Worm (Caenorhabditis elegans): Measurements from ENCODE around the gene ret-1.

ret-1 gene

DNA sequence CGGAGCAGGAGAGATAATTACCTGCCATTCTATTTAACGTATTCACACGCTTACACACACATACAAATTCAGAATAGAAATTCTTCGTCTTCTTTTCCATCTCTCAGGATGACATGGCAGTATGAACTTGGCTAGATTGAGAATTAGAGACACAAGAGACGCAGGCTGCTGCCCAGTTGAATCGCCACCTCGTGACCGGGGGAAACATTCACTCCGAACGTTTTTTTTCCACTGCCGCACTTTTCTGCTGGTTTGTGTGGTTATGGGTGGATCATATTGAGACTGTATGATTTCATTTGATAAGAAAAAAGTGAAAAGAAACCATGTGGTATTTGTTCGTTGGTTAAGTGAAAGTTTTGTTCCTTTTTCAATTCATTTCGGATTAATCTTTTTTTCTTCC is 2.4 kb upstream of the ret-1 start (continued):
- TF ChIP-seq sdz-38 (tag; optimal IDR thresholded peaks at IDR 0.05): no peak
- TF ChIP-seq madf-6 (GFP tag; IDR thresholded peaks at IDR 0.05): no peak
- peak; percentile 27; the same call in 1 of the 2 replicates for TF ChIP-seq hsf-1 (GFP tag; IDR thresholded peaks at IDR 0.05)
- no peak for TF ChIP-seq ceh-100 (GFP tag; IDR thresholded peaks at IDR 0.05)
- TF ChIP-seq B0336.3 (GFP tag; IDR thresholded peaks at IDR 0.05): peak; percentile 50; the same call in 1 of the 2 replicates
- TF ChIP-seq mxl-1 (tag; optimal IDR thresholded peaks at IDR 0.05): no peak
- TF ChIP-seq F57C9.4 (tag; optimal IDR thresholded peaks at IDR 0.05): no peak
- no peak for TF ChIP-seq xnd-1 (tag; optimal IDR thresholded peaks at IDR 0.05)
- no peak for TF ChIP-seq B0261.1 (tag; optimal IDR thresholded peaks at IDR 0.05)
- TF ChIP-seq gei-17 (GFP tag; optimal IDR thresholded peaks at IDR 0.05): peak; percentile 43
- no peak for TF ChIP-seq attf-3 (GFP tag; conservative IDR thresholded peaks at IDR 0.05)
- 0 out of 2 replicates have a peak, but pooled peaks have one; percentile 36 for TF ChIP-seq Y95B8A.8 (GFP tag; IDR thresholded peaks at IDR 0.05)
- TF ChIP-seq T26A5.8 (tag; optimal IDR thresholded peaks at IDR 0.05): no peak
- TF ChIP-seq Y79H2A.3 (GFP tag; conservative IDR thresholded peaks at IDR 0.05): no peak; the same call in 1 of the 2 replicates
- no peak for TF ChIP-seq tbx-9 (tag; optimal IDR thresholded peaks at IDR 0.05; ENCODE audit: borderline replicate concordance)
- no peak for TF ChIP-seq unc-130 (GFP tag; optimal IDR thresholded peaks at IDR 0.05)
- TF ChIP-seq dox-1 (GFP tag; IDR thresholded peaks at IDR 0.05): peak; percentile 44; the same call in 1 of the 2 replicates
- TF ChIP-seq dpl-1 (GFP tag; optimal IDR thresholded peaks at IDR 0.05): no peak
- TF ChIP-seq hmg-20 (GFP tag; IDR thresholded peaks at IDR 0.05): no peak
- no peak for TF ChIP-seq snpc-1.3 (tag; optimal IDR thresholded peaks at IDR 0.05; ENCODE audit: insufficient read depth)
- no peak for TF ChIP-seq attf-6 (GFP tag; IDR thresholded peaks at IDR 0.05)
- peak; percentile 70 for TF ChIP-seq ztf-22 (GFP tag; optimal IDR thresholded peaks at IDR 0.05)
- TF ChIP-seq atf-7 (tag; optimal IDR thresholded peaks at IDR 0.05): peak; percentile 69
- TF ChIP-seq cebp-1 (GFP tag; IDR thresholded peaks at IDR 0.05): 0 out of 2 replicates have a peak, but pooled peaks have one; percentile 24
- peak; percentile 76 for TF ChIP-seq cebp-1 (tag; optimal IDR thresholded peaks at IDR 0.05)
- TF ChIP-seq madf-3 (GFP tag; IDR thresholded peaks at IDR 0.05): no peak
- no peak for TF ChIP-seq cebp-2 (GFP tag; IDR thresholded peaks at IDR 0.05)
- no peak; the same call in none of the 2 replicates for TF ChIP-seq pbrm-1 (GFP tag; IDR thresholded peaks at IDR 0.05)
- peak in 1 of 3 experiments; percentile 54 for TF ChIP-seq lin-35 (GFP tag; optimal IDR thresholded peaks at IDR 0.05)
- TF ChIP-seq Y56A3A.18 (GFP tag; IDR thresholded peaks at IDR 0.05): no peak; the same call in 1 of the 2 replicates
- no peak for TF ChIP-seq aptf-3 (GFP tag; IDR thresholded peaks at IDR 0.05)
- no peak for TF ChIP-seq ztf-28 (GFP tag; IDR thresholded peaks at IDR 0.05)
- no peak for TF ChIP-seq hlh-26 (GFP tag; conservative IDR thresholded peaks at IDR 0.05)
- TF ChIP-seq ccch-3 (GFP tag; optimal IDR thresholded peaks at IDR 0.05): no peak
- TF ChIP-seq Y53F4B.3 (GFP tag; IDR thresholded peaks at IDR 0.05): no peak
- peak; percentile 84 for TF ChIP-seq somi-1 (GFP tag; optimal IDR thresholded peaks at IDR 0.05)
- no peak for TF ChIP-seq bed-2 (GFP tag; IDR thresholded peaks at IDR 0.05)
- peak; percentile 69; the same call in 1 of the 2 replicates for TF ChIP-seq K11D2.4 (GFP tag; IDR thresholded peaks at IDR 0.05)
- TF ChIP-seq lsl-1 (GFP tag; optimal IDR thresholded peaks at IDR 0.05): no peak
- TF ChIP-seq lin-40 (tag; optimal IDR thresholded peaks at IDR 0.05): peak; percentile 80
- TF ChIP-seq mcd-1 (GFP tag; IDR thresholded peaks at IDR 0.05): peak; percentile 45
- peak; percentile 75 for TF ChIP-seq nhr-80 (tag; optimal IDR thresholded peaks at IDR 0.05)
- no peak for TF ChIP-seq rec-8 (tag; optimal IDR thresholded peaks at IDR 0.05)
- TF ChIP-seq ceh-91 (GFP tag; IDR thresholded peaks at IDR 0.05): no peak
- no peak for TF ChIP-seq ceh-27 (GFP tag; optimal IDR thresholded peaks at IDR 0.05)
- peak; percentile 79 for TF ChIP-seq ztf-26 (tag; optimal IDR thresholded peaks at IDR 0.05)
- TF ChIP-seq madf-8 (GFP tag; conservative IDR thresholded peaks at IDR 0.05): no peak
- TF ChIP-seq F52B5.7 (tag; optimal IDR thresholded peaks at IDR 0.05): peak; percentile 22
- no peak for TF ChIP-seq nfya-2 (GFP tag; IDR thresholded peaks at IDR 0.05)

Measured in whole organism, young adult.